Fruit fly (Drosophila melanogaster) Kc167 (cell line): Measurements from ENCODE around the gene Tis11.

Source experiments
- Myc ChIP-seq: fragments of >200 bp; optimal IDR thresholded peaks from 2 replicates; lab custom pipeline; 2017; ENCODE audit warnings: missing external identifiers
- Sin3A ChIP-seq: fragments of >200 bp; optimal IDR thresholded peaks from 2 replicates; lab custom pipeline; 2018; ENCODE audit warnings: missing external identifiers
- h ChIP-seq: fragments of >200 bp; optimal IDR thresholded peaks from 3 replicates; lab custom pipeline; 2018; ENCODE audit warnings: missing external identifiers
- insv ChIP-seq: fragments of >200 bp; optimal IDR thresholded peaks from 3 replicates; lab custom pipeline; 2018; ENCODE audit warnings: missing external identifiers
- psq ChIP-seq: fragments of >200 bp; optimal IDR thresholded peaks from 2 replicates; lab custom pipeline; 2017; ENCODE audit warnings: missing external identifiers
- ttk ChIP-seq: sonication (Bioruptor generic); optimal IDR thresholded peaks from 2 replicates; lab custom pipeline; 2017; ENCODE audit warnings: missing external identifiers

dm6 chrX:12673833-12674541 is 14.8 kb downstream of the Tis11 start:
- TF ChIP-seq Sin3A = no peak
- TF ChIP-seq Myc (lab: Kevin White, UChicago) = no peak
- TF ChIP-seq psq (lab: Kevin White, UChicago) = no peak
- no peak for TF ChIP-seq insv (lab: Kevin White, UChicago)
- TF ChIP-seq h (lab: Kevin White, UChicago) = no peak
- no peak for TF ChIP-seq ttk (lab: Kevin White, UChicago)
